Worm (Caenorhabditis elegans) whole organism, L4/young adult: Measurements from ENCODE around the gene nlp-24.

ENCODE experiments used
- W03F9.2 ChIP-seq: fragments of 150-350 bp; optimal IDR thresholded peaks from 2 replicates; lab custom pipeline; 2014; ENCODE audit warnings: missing biosample characterization, missing genetic modification characterization
- dao-5 ChIP-seq: sonication (generic microtip); optimal IDR thresholded peaks from 2 replicates; lab custom pipeline; 2016; ENCODE audit warnings: missing genotype, missing genetic modification characterization, moderate library complexity, missing compliant biosample characterization
- him-1 ChIP-seq: sonication (generic microtip); optimal IDR thresholded peaks from 2 replicates; lab custom pipeline; 2016; ENCODE audit warnings: missing genotype, missing genetic modification reagents, missing genetic modification characterization, missing compliant biosample characterization

DNA sequence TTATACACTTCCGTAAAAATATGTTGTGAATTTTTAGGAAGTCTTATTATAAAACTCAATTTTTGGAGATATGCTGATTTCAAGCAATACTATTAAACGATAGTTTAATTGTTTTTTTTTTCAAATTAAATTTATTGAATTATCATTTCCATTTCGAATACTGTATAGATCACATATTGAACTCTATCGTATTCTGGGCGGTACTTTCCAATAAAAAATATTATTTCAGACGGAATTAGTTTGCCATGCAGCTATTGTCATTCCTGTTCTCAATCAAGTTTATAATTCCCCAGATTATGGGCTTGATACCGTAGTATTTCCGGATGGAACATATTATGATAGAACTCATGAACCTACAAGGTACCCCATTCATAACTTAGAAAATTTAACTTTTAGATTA lies 41.6 kb upstream of the nlp-24 start:
- TF ChIP-seq dao-5 (no peak), him-1 (tag; lab: Kevin White, UChicago) (no peak), W03F9.2 (no peak)
